Worm (Caenorhabditis elegans) whole organism, L4 larva: ENCODE results near the gene cka-1.

Experiments
- F49E8.2 ChIP-seq: sonication (generic microtip); optimal IDR thresholded peaks from 2 replicates; lab custom pipeline; 2016; ENCODE audit warnings: missing compliant biosample characterization, mild to moderate bottlenecking, missing genetic modification characterization, borderline replicate concordance
- Y105C5A.15 ChIP-seq: fragments of 200-800 bp; sonication (Bioruptor generic); IDR thresholded peaks from 2 replicates; pipeline ENCODE4 v1.3.6; 2022; ENCODE audit warnings: missing genetic modification characterization, missing compliant biosample characterization
- ZK337.2 ChIP-seq: fragments of 200-800 bp; sonication (Bioruptor generic); IDR thresholded peaks from 2 replicates; pipeline ENCODE4 v1.3.6; 2022; ENCODE audit warnings: missing genetic modification reagents, missing genetic modification characterization, missing compliant biosample characterization
- aha-1 ChIP-seq: fragments of 150-350 bp; peaks from one replicate; lab custom pipeline; 2014; ENCODE audit warnings: missing biosample characterization, missing genetic modification characterization
- ama-1 ChIP-seq: fragments of 150-350 bp; optimal IDR thresholded peaks from 2 replicates; lab custom pipeline; 2014; ENCODE audit warnings: inconsistent platforms, mixed read lengths
- attf-4 ChIP-seq: sonication (generic microtip); optimal IDR thresholded peaks from 3 replicates; lab custom pipeline; 2017; ENCODE audit warnings: missing biosample characterization, missing genetic modification characterization
- ceh-32 ChIP-seq: sonication (generic microtip); optimal IDR thresholded peaks from 2 replicates; lab custom pipeline; 2016; ENCODE audit warnings: mild to moderate bottlenecking, missing genetic modification characterization, missing compliant biosample characterization; ENCODE audit not compliant: poor library complexity
- ceh-62 ChIP-seq: sonication (generic microtip); optimal IDR thresholded peaks from 2 replicates; lab custom pipeline; 2017; ENCODE audit warnings: missing biosample characterization, missing genetic modification characterization
- cey-2 ChIP-seq: sonication (generic microtip); optimal IDR thresholded peaks from 3 replicates; lab custom pipeline; 2017; ENCODE audit warnings: missing genetic modification characterization, mild to moderate bottlenecking, missing compliant biosample characterization, antibody characterized with exemption, borderline replicate concordance; ENCODE audit not compliant: insufficient read depth
- dmd-6 ChIP-seq: fragments of 200-800 bp; sonication (Bioruptor generic); IDR thresholded peaks from 2 replicates; pipeline ENCODE4 v1.3.6; 2022; ENCODE audit warnings: missing genetic modification reagents, missing genetic modification characterization, missing compliant biosample characterization
- dmd-8 ChIP-seq: fragments of 200-800 bp; sonication (Bioruptor generic); IDR thresholded peaks from 2 replicates; pipeline ENCODE4 v1.3.6; 2022; ENCODE audit warnings: missing genetic modification characterization, missing compliant biosample characterization
- dve-1 ChIP-seq: sonication (generic microtip); optimal IDR thresholded peaks from 2 replicates; lab custom pipeline; 2017; ENCODE audit warnings: antibody characterized with exemption, mild to moderate bottlenecking, missing genetic modification characterization, missing compliant biosample characterization; ENCODE audit not compliant: insufficient read depth
- gei-8 ChIP-seq: fragments of 200-800 bp; sonication (Bioruptor generic); optimal IDR thresholded peaks from 2 replicates; lab custom pipeline; 2018; ENCODE audit warnings: mild to moderate bottlenecking, missing genetic modification characterization, missing compliant biosample characterization
- hlh-11 ChIP-seq: fragments of 200-800 bp; sonication (Bioruptor generic); optimal IDR thresholded peaks from 2 replicates; lab custom pipeline; 2018; ENCODE audit warnings: mild to moderate bottlenecking, missing genetic modification characterization, missing compliant biosample characterization
- hlh-30 ChIP-seq: sonication (generic microtip); optimal IDR thresholded peaks from 2 replicates; lab custom pipeline; 2017; ENCODE audit warnings: antibody characterized with exemption, mild to moderate bottlenecking, missing genetic modification characterization, missing compliant biosample characterization; ENCODE audit not compliant: insufficient read depth
- lim-7 ChIP-seq: fragments of 200-800 bp; sonication (Bioruptor generic); IDR thresholded peaks from 2 replicates; pipeline ENCODE4 v1.3.6; 2022; ENCODE audit warnings: missing genetic modification characterization, missing compliant biosample characterization
- lin-1 ChIP-seq: fragments of 200-800 bp; sonication (Bioruptor generic); IDR thresholded peaks from 2 replicates; pipeline ENCODE4 v1.3.6; 2022; ENCODE audit warnings: missing genetic modification reagents, missing genetic modification characterization, missing compliant biosample characterization
- madf-9 ChIP-seq: fragments of 200-800 bp; sonication (Bioruptor generic); conservative IDR thresholded peaks from 2 replicates; pipeline ENCODE4 v1.3.6; 2022; ENCODE audit warnings: missing genetic modification reagents, missing genetic modification characterization, missing compliant biosample characterization
- mdt-29 ChIP-seq: fragments of 200-800 bp; sonication (Bioruptor generic); IDR thresholded peaks from 2 replicates; pipeline ENCODE4 v1.3.6; 2022; ENCODE audit warnings: missing genetic modification reagents, missing genetic modification characterization, missing compliant biosample characterization
- nhr-10 ChIP-seq: fragments of 150-350 bp; optimal IDR thresholded peaks from 2 replicates; lab custom pipeline; 2014; ENCODE audit warnings: missing biosample characterization, missing genetic modification characterization
- nhr-11 ChIP-seq: fragments of 150-350 bp; optimal IDR thresholded peaks from 2 replicates; lab custom pipeline; 2014; ENCODE audit warnings: missing biosample characterization, missing genetic modification characterization
- nhr-237 ChIP-seq: sonication (generic microtip); optimal IDR thresholded peaks from 2 replicates; lab custom pipeline; 2017; ENCODE audit warnings: missing biosample characterization, missing genetic modification characterization
- nhr-28 ChIP-seq: fragments of 150-350 bp; optimal IDR thresholded peaks from 2 replicates; lab custom pipeline; 2014; ENCODE audit warnings: missing biosample characterization, missing genetic modification characterization
- pqm-1 ChIP-seq: sonication (generic microtip); optimal IDR thresholded peaks from 2 replicates; lab custom pipeline; 2017; ENCODE audit warnings: missing biosample characterization, missing genetic modification characterization
- snpc-4 ChIP-seq: fragments of 150-350 bp; optimal IDR thresholded peaks from 2 replicates; lab custom pipeline; 2014; ENCODE audit warnings: missing biosample characterization, missing genetic modification characterization
- spr-1 ChIP-seq: sonication (generic microtip); optimal IDR thresholded peaks from 2 replicates; lab custom pipeline; 2016; ENCODE audit warnings: mild to moderate bottlenecking, missing genetic modification characterization, missing compliant biosample characterization
- tra-1 ChIP-seq: fragments of 200-800 bp; sonication (Bioruptor generic); IDR thresholded peaks from 2 replicates; pipeline ENCODE4 v1.3.6; 2022; ENCODE audit warnings: missing genetic modification reagents, missing genetic modification characterization, missing compliant biosample characterization
- zfp-2 ChIP-seq: sonication (generic microtip); optimal IDR thresholded peaks from 2 replicates; lab custom pipeline; 2016; ENCODE audit warnings: mild to moderate bottlenecking, missing genetic modification characterization, missing compliant biosample characterization
- zfp-3 ChIP-seq: fragments of 200-800 bp; sonication (Bioruptor generic); conservative IDR thresholded peaks from 2 replicates; pipeline ENCODE4 v1.3.6; 2022; ENCODE audit warnings: missing genetic modification reagents, missing genetic modification characterization, missing compliant biosample characterization
- zip-11 ChIP-seq: fragments of 200-800 bp; sonication (Bioruptor generic); IDR thresholded peaks from 2 replicates; pipeline ENCODE4 v1.3.6; 2022; ENCODE audit warnings: missing genetic modification characterization, missing compliant biosample characterization

The cka-1 gene

ce11 chrIV:9756647-9757424 lies 19.4 kb upstream of the cka-1 start (continued):
- TF ChIP-seq zfp-2 (no peak), cey-2 (tag; lab: Kevin White, UChicago) (peak; percentile 6), dve-1 (tag; lab: Kevin White, UChicago) (peak; percentile 89), nhr-237 (no peak), nhr-28 (peak; percentile 94), snpc-4 (tag; lab: Kevin White, UChicago) (no peak)

ce11 chrIV:9755713-9756112 lies 18.3 kb upstream of the cka-1 start:
- TF ChIP-seq lin-1 (GFP tag; lab: Robert Waterston, UW): no peak
- peak; percentile 61 for TF ChIP-seq nhr-28

- TF ChIP-seq F49E8.2 (no peak), zip-11 (no peak), ceh-32 (tag; lab: Kevin White, UChicago) (no peak), madf-9 (GFP tag; lab: Robert Waterston, UW) (no peak), lim-7 (no peak), gei-8 (GFP tag; lab: Kevin White, UChicago) (no peak), mdt-29 (GFP tag; lab: Robert Waterston, UW) (no peak), ceh-62 (no peak)
These were observed 10.9 kb upstream of the cka-1 start, which contains the start of gene C28D4.8 for ce11 chrIV:9748342-9748741. Gene C28D4.8 (minus strand): TSS chrIV:9748442.

ce11 chrIV:9746762-9747161 lies 9.3 kb upstream of the cka-1 start, which contains the start of gene C28D4.5:
Gene C28D4.5 (minus strand): TSS chrIV:9746862.
- TF ChIP-seq nhr-237: no peak
- no peak for TF ChIP-seq hlh-30 (tag; lab: Kevin White, UChicago)
- no peak for TF ChIP-seq spr-1 (tag; lab: Kevin White, UChicago)
- TF ChIP-seq ceh-62: no peak
- no peak for TF ChIP-seq attf-4
- TF ChIP-seq nhr-11 (tag; lab: Kevin White, UChicago): no peak
- TF ChIP-seq pqm-1 (tag; lab: Kevin White, UChicago): no peak
- TF ChIP-seq zfp-3 (GFP tag; lab: Robert Waterston, UW): no peak
- no peak for TF ChIP-seq hlh-11 (tag; lab: Kevin White, UChicago)

ce11 chrIV:9744905-9745304 lies 7.5 kb upstream of the cka-1 start, which contains the start of gene C28D4.4:
Gene C28D4.4 (minus strand): TSS chrIV:9745005.
- no peak for TF ChIP-seq ZK337.2
- no peak for TF ChIP-seq Y105C5A.15 (GFP tag; lab: Robert Waterston, UW)
- TF ChIP-seq dmd-6: no peak
- no peak for TF ChIP-seq ama-1 (lab: Kevin White, UChicago)
- TF ChIP-seq zfp-2: no peak
- TF ChIP-seq tra-1: no peak

- TF ChIP-seq nhr-10 (tag; lab: Kevin White, UChicago): no peak
- no peak for TF ChIP-seq zfp-3 (GFP tag; lab: Robert Waterston, UW)
- TF ChIP-seq F49E8.2: no peak
- no peak for TF ChIP-seq dmd-8
- TF ChIP-seq aha-1 (tag; lab: Kevin White, UChicago): peak; percentile 96
These were observed 5.5 kb upstream of the cka-1 start, which contains the start of gene C28D4.7 for ce11 chrIV:9742883-9743282. Gene C28D4.7 (minus strand): TSS chrIV:9743147.
